Worm (Caenorhabditis elegans) whole organism, L1 larva: ENCODE data around the gene ptrg-1.
A peak's percentile ranks its signal among the peaks of the same experiment; 100 is the strongest.

Source experiments
- C16A3.4 ChIP-seq: fragments of 150-350 bp; optimal IDR thresholded peaks from 2 replicates; lab custom pipeline; 2014; ENCODE audit warnings: missing biosample characterization, missing genetic modification characterization
- C34B4.2 ChIP-seq: sonication (generic microtip); optimal IDR thresholded peaks from 2 replicates; lab custom pipeline; 2017; ENCODE audit warnings: mild to moderate bottlenecking, missing genetic modification characterization, missing compliant biosample characterization
- F16B12.6 ChIP-seq: fragments of 150-350 bp; optimal IDR thresholded peaks from 2 replicates; lab custom pipeline; 2014; ENCODE audit warnings: missing biosample characterization, missing genetic modification characterization
- Y116A8C.19 ChIP-seq: sonication (generic microtip); optimal IDR thresholded peaks from 2 replicates; lab custom pipeline; 2016; ENCODE audit warnings: missing compliant biosample characterization, missing genetic modification characterization, borderline replicate concordance
- aly-2 ChIP-seq: fragments of 150-350 bp; optimal IDR thresholded peaks from 2 replicates; lab custom pipeline; 2014; ENCODE audit warnings: missing biosample characterization, missing genetic modification characterization
- ama-1 ChIP-seq: fragments of 150-350 bp; optimal IDR thresholded peaks from 2 replicates; lab custom pipeline; 2014
- blmp-1 ChIP-seq: fragments of 150-350 bp; optimal IDR thresholded peaks from 2 replicates; lab custom pipeline; 2014; ENCODE audit warnings: missing biosample characterization, missing genetic modification characterization
- ces-1 ChIP-seq: fragments of 150-350 bp; optimal IDR thresholded peaks from 2 replicates; lab custom pipeline; 2014; ENCODE audit warnings: missing biosample characterization, missing genetic modification reagents, missing genetic modification characterization
- dpl-1 ChIP-seq, 3 experiments: fragments of 150-350 bp in 2 of 3; sonication (generic microtip) in 1 of 3; optimal IDR thresholded peaks; 2 replicates each; lab custom pipeline; 2014 to 2017; ENCODE audit warnings: missing biosample characterization in 3 of 3, missing genetic modification characterization in 3 of 3, missing genetic modification reagents in 3 of 3
- dsc-1 ChIP-seq: sonication (generic microtip); optimal IDR thresholded peaks from 2 replicates; lab custom pipeline; 2016; ENCODE audit warnings: mild to moderate bottlenecking, missing genetic modification characterization, missing compliant biosample characterization
- efl-1 ChIP-seq, 4 experiments: fragments of 150-350 bp; optimal IDR thresholded peaks in 3 of 4; peaks in 1 of 4; 1 replicate in 1 of 4; 2 replicates in 3 of 4; lab custom pipeline; 2014; ENCODE audit warnings: missing biosample characterization in 2 of 4, missing genetic modification characterization in 2 of 4, missing genetic modification reagents in 2 of 4
- efl-3 ChIP-seq: fragments of 200-800 bp; sonication (Bioruptor generic); optimal IDR thresholded peaks from 2 replicates; lab custom pipeline; 2018; ENCODE audit warnings: mild to moderate bottlenecking, missing genetic modification characterization, missing compliant biosample characterization
- egl-27 ChIP-seq, 2 experiments: fragments of 150-350 bp in 1 of 2; sonication (generic microtip); optimal IDR thresholded peaks; 3 replicates each; lab custom pipeline; 2017 to 2018; ENCODE audit warnings: missing biosample characterization in 2 of 2, missing genetic modification characterization in 2 of 2, missing genetic modification reagents in 2 of 2
- elt-2 ChIP-seq: sonication (generic microtip); optimal IDR thresholded peaks from 2 replicates; lab custom pipeline; 2016; ENCODE audit warnings: missing genetic modification characterization, mild to moderate bottlenecking, inconsistent platforms, missing compliant biosample characterization, missing genetic modification reagents
- elt-3 ChIP-seq, 6 experiments: fragments of 150-350 bp in 1 of 6; sonication (generic microtip); optimal IDR thresholded peaks; 2 replicates each; lab custom pipeline; 2017 to 2018; ENCODE audit warnings: missing biosample characterization in 6 of 6, missing genetic modification characterization in 6 of 6, inconsistent platforms in 1 of 6
- fkh-10 ChIP-seq: sonication (generic microtip); optimal IDR thresholded peaks from 2 replicates; lab custom pipeline; 2017; ENCODE audit warnings: missing biosample characterization, missing genetic modification reagents, missing genetic modification characterization
- fkh-4 ChIP-seq: sonication (generic microtip); optimal IDR thresholded peaks from 2 replicates; lab custom pipeline; 2016; ENCODE audit warnings: missing compliant biosample characterization, missing genetic modification characterization, borderline replicate concordance
- fkh-8 ChIP-seq: sonication (generic microtip); optimal IDR thresholded peaks from 2 replicates; lab custom pipeline; 2016; ENCODE audit warnings: mild to moderate bottlenecking, missing genetic modification characterization, missing compliant biosample characterization
- grh-1 ChIP-seq: fragments of 200-800 bp; sonication (Bioruptor generic); IDR thresholded peaks from 2 replicates; pipeline ENCODE4 v1.3.6; 2022; ENCODE audit warnings: missing genetic modification reagents, missing genetic modification characterization, missing compliant biosample characterization
- irx-1 ChIP-seq: sonication (generic microtip); optimal IDR thresholded peaks from 2 replicates; lab custom pipeline; 2016; ENCODE audit warnings: missing genetic modification characterization, missing compliant biosample characterization
- isw-1 ChIP-seq: fragments of 200-800 bp; sonication (Bioruptor generic); IDR thresholded peaks from 2 replicates; pipeline ENCODE4 v1.3.6; 2022; ENCODE audit warnings: missing genetic modification characterization, missing compliant biosample characterization
- lin-14 ChIP-seq: fragments of 200-800 bp; sonication (Bioruptor generic); optimal IDR thresholded peaks from 2 replicates; lab custom pipeline; 2018; ENCODE audit warnings: mild to moderate bottlenecking, missing genetic modification characterization, moderate library complexity, missing compliant biosample characterization
- lin-15B ChIP-seq: fragments of 150-350 bp; sonication (generic microtip); optimal IDR thresholded peaks from 3 replicates; lab custom pipeline; 2014; ENCODE audit warnings: missing biosample characterization, missing genetic modification characterization
- lsy-2 ChIP-seq, 2 experiments: fragments of 150-350 bp; optimal IDR thresholded peaks; 2 replicates each; lab custom pipeline; 2014; ENCODE audit warnings: missing biosample characterization in 2 of 2, missing genetic modification characterization in 2 of 2
- mef-2 ChIP-seq: fragments of 150-350 bp; optimal IDR thresholded peaks from 2 replicates; lab custom pipeline; 2014; ENCODE audit warnings: missing biosample characterization, missing genetic modification characterization
- nhr-20 ChIP-seq: sonication (generic microtip); optimal IDR thresholded peaks from 2 replicates; lab custom pipeline; 2016; ENCODE audit warnings: mild to moderate bottlenecking, missing genetic modification characterization, missing compliant biosample characterization
- nhr-237 ChIP-seq: fragments of 150-350 bp; optimal IDR thresholded peaks from 2 replicates; lab custom pipeline; 2014; ENCODE audit warnings: missing biosample characterization, missing genetic modification characterization
- nhr-71 ChIP-seq: sonication (generic microtip); optimal IDR thresholded peaks from 2 replicates; lab custom pipeline; 2016; ENCODE audit warnings: mild to moderate bottlenecking, missing genetic modification characterization, moderate library complexity, missing compliant biosample characterization
- nhr-77 ChIP-seq: fragments of 150-350 bp; optimal IDR thresholded peaks from 2 replicates; lab custom pipeline; 2014; ENCODE audit warnings: missing biosample characterization, missing genetic modification characterization
- nhr-84 ChIP-seq: sonication (generic microtip); optimal IDR thresholded peaks from 2 replicates; lab custom pipeline; 2017; ENCODE audit warnings: missing biosample characterization, missing genetic modification characterization
- nhr-85 ChIP-seq: sonication (generic microtip); peaks from one replicate; lab custom pipeline; 2016; ENCODE audit warnings: missing genetic modification characterization, inconsistent platforms, missing compliant biosample characterization
- pax-3 ChIP-seq: fragments of 200-800 bp; sonication (Bioruptor generic); optimal IDR thresholded peaks from 2 replicates; lab custom pipeline; 2018; ENCODE audit warnings: mild to moderate bottlenecking, missing genetic modification characterization, moderate library complexity, missing compliant biosample characterization
- rnt-1 ChIP-seq: sonication (generic microtip); optimal IDR thresholded peaks from 2 replicates; lab custom pipeline; 2016; ENCODE audit warnings: mild to moderate bottlenecking, missing genetic modification characterization, moderate library complexity, missing compliant biosample characterization
- skn-1 ChIP-seq: fragments of 150-350 bp; optimal IDR thresholded peaks from 2 replicates; lab custom pipeline; 2014; ENCODE audit warnings: missing biosample characterization, missing genetic modification characterization
- snu-23 ChIP-seq: sonication (generic microtip); optimal IDR thresholded peaks from 2 replicates; lab custom pipeline; 2016; ENCODE audit warnings: missing genetic modification characterization, missing compliant biosample characterization
- sox-4 ChIP-seq: sonication (generic microtip); optimal IDR thresholded peaks from 2 replicates; lab custom pipeline; 2016; ENCODE audit warnings: missing genetic modification characterization, missing compliant biosample characterization
- swsn-7 ChIP-seq: sonication (generic microtip); optimal IDR thresholded peaks from 2 replicates; lab custom pipeline; 2016; ENCODE audit warnings: missing genetic modification characterization, missing compliant biosample characterization
- tbx-2 ChIP-seq: sonication (generic microtip); optimal IDR thresholded peaks from 2 replicates; lab custom pipeline; 2016; ENCODE audit warnings: missing genetic modification characterization, missing compliant biosample characterization
- unc-130 ChIP-seq: fragments of 150-350 bp; optimal IDR thresholded peaks from 2 replicates; lab custom pipeline; 2017; ENCODE audit warnings: missing biosample characterization, missing genetic modification characterization, inconsistent platforms
- unc-30 ChIP-seq: sonication (generic microtip); optimal IDR thresholded peaks from 2 replicates; lab custom pipeline; 2017; ENCODE audit warnings: missing biosample characterization, missing genetic modification characterization
- unc-62 ChIP-seq: fragments of 150-350 bp; optimal IDR thresholded peaks from 2 replicates; lab custom pipeline; 2014; ENCODE audit warnings: missing biosample characterization, missing genetic modification reagents, missing genetic modification characterization
- unc-86 ChIP-seq: sonication (generic microtip); optimal IDR thresholded peaks from 2 replicates; lab custom pipeline; 2016; ENCODE audit warnings: missing genetic modification characterization, missing compliant biosample characterization
- unc-98 ChIP-seq: fragments of 200-800 bp; sonication (Bioruptor generic); IDR thresholded peaks from 2 replicates; pipeline ENCODE4 v1.3.6; 2022; ENCODE audit warnings: missing genetic modification characterization, missing compliant biosample characterization
- zip-4 ChIP-seq: fragments of 200-800 bp; sonication (Bioruptor generic); optimal IDR thresholded peaks from 2 replicates; lab custom pipeline; 2018; ENCODE audit warnings: mild to moderate bottlenecking, missing genetic modification characterization, moderate library complexity, missing compliant biosample characterization
- ztf-4 ChIP-seq: fragments of 150-350 bp; optimal IDR thresholded peaks from 2 replicates; lab custom pipeline; 2014; ENCODE audit warnings: missing biosample characterization, missing genetic modification characterization

Gene ptrg-1

ce11 chrIV:10151439-10151997 is 42.7 kb downstream of the ptrg-1 start, which contains the start of gene copg-1 (continued):
- TF ChIP-seq isw-1 (GFP tag; lab: Robert Waterston, UW) = peak; percentile 34
- peak; percentile 33 for TF ChIP-seq dsc-1 (tag; lab: Kevin White, UChicago)
- TF ChIP-seq blmp-1 (tag; lab: Kevin White, UChicago) = peak; percentile 49
- TF ChIP-seq elt-3 (tag; optimal IDR thresholded peaks at IDR 0.05; lab: Kevin White, UChicago) = peak in 2 of 6 experiments; percentile 37 to 62
- peak; percentile 29 for TF ChIP-seq unc-130 (tag; lab: Kevin White, UChicago)
- no peak for TF ChIP-seq C34B4.2
- TF ChIP-seq rnt-1 (tag; lab: Kevin White, UChicago) = peak; percentile 37
- TF ChIP-seq irx-1 (tag; lab: Kevin White, UChicago) = peak; percentile 33
- no peak for TF ChIP-seq mef-2
- TF ChIP-seq nhr-77 (tag; lab: Kevin White, UChicago) = peak; percentile 5
- peak; percentile 45 to 74 (median 62) for TF ChIP-seq dpl-1 (GFP tag; optimal IDR thresholded peaks at IDR 0.05; lab: Kevin White, UChicago)
- TF ChIP-seq ces-1 (GFP tag; lab: Kevin White, UChicago) = no peak
- no peak for TF ChIP-seq pax-3
- no peak for TF ChIP-seq efl-3 (GFP tag; lab: Kevin White, UChicago)
- no peak for TF ChIP-seq unc-62 (GFP tag; lab: Kevin White, UChicago)
- peak; percentile 56 to 64 for TF ChIP-seq efl-1 (optimal IDR thresholded peaks at IDR 0.05; lab: Kevin White, UChicago)
- peak; percentile 69 to 94 for TF ChIP-seq efl-1 (GFP tag; optimal IDR thresholded peaks at IDR 0.05 in 1 of 2; lab: Kevin White, UChicago)
- no peak for TF ChIP-seq fkh-10 (GFP tag; lab: Kevin White, UChicago)
- TF ChIP-seq C16A3.4 (tag; lab: Kevin White, UChicago) = peak; percentile 35
- TF ChIP-seq zip-4 (GFP tag; lab: Kevin White, UChicago) = no peak
- peak; percentile 66 for TF ChIP-seq snu-23
- TF ChIP-seq unc-86 = peak; percentile 50
- TF ChIP-seq F16B12.6 (tag; lab: Kevin White, UChicago) = peak; percentile 91
- TF ChIP-seq elt-2 = no peak
- peak; percentile 28 for TF ChIP-seq fkh-8
- no peak for TF ChIP-seq grh-1 (GFP tag; lab: Robert Waterston, UW)
- TF ChIP-seq nhr-85 (tag; lab: Kevin White, UChicago) = peak; percentile 48
- peak; percentile 51 for TF ChIP-seq tbx-2 (tag; lab: Kevin White, UChicago)
- no peak for TF ChIP-seq nhr-237 (tag; lab: Kevin White, UChicago)
- peak; percentile 4 for TF ChIP-seq aly-2
- peak; percentile 13 for TF ChIP-seq ztf-4
- no peak for TF ChIP-seq fkh-4 (tag; lab: Kevin White, UChicago)
- TF ChIP-seq swsn-7 (tag; lab: Kevin White, UChicago) = peak; percentile 49
- no peak for TF ChIP-seq lin-15B
- peak; percentile 65 for TF ChIP-seq nhr-71
- TF ChIP-seq ama-1 (lab: Kevin White, UChicago) = no peak
- no peak for TF ChIP-seq sox-4 (tag; lab: Kevin White, UChicago)
- TF ChIP-seq nhr-20 = peak; percentile 66
- peak; percentile 89 to 97 for TF ChIP-seq lsy-2 (tag; optimal IDR thresholded peaks at IDR 0.05; lab: Kevin White, UChicago)
- no peak for TF ChIP-seq Y116A8C.19 (tag; lab: Kevin White, UChicago)
- no peak for TF ChIP-seq unc-30 (tag; lab: Kevin White, UChicago)
- TF ChIP-seq nhr-84 (tag; lab: Kevin White, UChicago) = no peak
- TF ChIP-seq skn-1 (tag; lab: Kevin White, UChicago) = peak; percentile 48

ce11 chrIV:10150552-10151004 is 43.7 kb downstream of the ptrg-1 start, which contains the start of gene tsp-12:
Gene tsp-12, minus strand, starts transcription at chrIV:10150602.
- TF ChIP-seq nhr-20 (peak; percentile 1), rnt-1 (tag; lab: Kevin White, UChicago) (no peak), lin-14 (GFP tag; lab: Kevin White, UChicago) (peak; percentile 64), blmp-1 (tag; lab: Kevin White, UChicago) (peak; percentile 27), unc-86 (no peak), unc-98 (GFP tag; lab: Robert Waterston, UW) (no peak), egl-27 (tag; optimal IDR thresholded peaks at IDR 0.05; lab: Kevin White, UChicago) (no peak), Y116A8C.19 (tag; lab: Kevin White, UChicago) (no peak), lsy-2 (tag; optimal IDR thresholded peaks at IDR 0.05; lab: Kevin White, UChicago) (peak in 1 of 2 experiments; percentile 33)
